Worm (Caenorhabditis elegans): Measurements from ENCODE around the gene C15B12.2.

- no peak for TF ChIP-seq unc-62 (GFP tag; optimal IDR thresholded peaks at IDR 0.05)
- TF ChIP-seq lir-3 (tag; optimal IDR thresholded peaks at IDR 0.05; ENCODE audit: poor library complexity): no peak
- TF ChIP-seq unc-30 (tag; optimal IDR thresholded peaks at IDR 0.05): no peak
- no peak for TF ChIP-seq rnt-1 (tag; optimal IDR thresholded peaks at IDR 0.05)
- no peak for TF ChIP-seq zag-1 (tag; optimal IDR thresholded peaks at IDR 0.05)
- no peak for TF ChIP-seq lin-15B (tag; optimal IDR thresholded peaks at IDR 0.05)
- no peak for TF ChIP-seq xbp-1 (tag; optimal IDR thresholded peaks at IDR 0.05)
- TF ChIP-seq ztf-4 (tag; optimal IDR thresholded peaks at IDR 0.05): no peak
- no peak for TF ChIP-seq dsc-1 (tag; optimal IDR thresholded peaks at IDR 0.05)
Observed at ce11 chrX:6427147-6427546, 36.1 kb upstream of the C15B12.2 start.

Measured in whole organism, L1 larva.